Worm (Caenorhabditis elegans) whole organism, L3 larva: ENCODE results near the gene mccc-2.

ENCODE experiments used
- R02D3.7 ChIP-seq: fragments of 150-350 bp; optimal IDR thresholded peaks from 2 replicates; lab custom pipeline; 2014; ENCODE audit warnings: missing biosample characterization, missing genetic modification characterization
- ZK546.5 ChIP-seq: sonication (generic microtip); optimal IDR thresholded peaks from 2 replicates; lab custom pipeline; 2017; ENCODE audit warnings: missing biosample characterization, missing genetic modification characterization
- aly-2 ChIP-seq: fragments of 150-350 bp; optimal IDR thresholded peaks from 2 replicates; lab custom pipeline; 2014; ENCODE audit warnings: missing biosample characterization, missing genetic modification characterization
- ama-1 ChIP-seq: fragments of 150-350 bp; optimal IDR thresholded peaks from 2 replicates; lab custom pipeline; 2018
- ceh-28 ChIP-seq: fragments of 150-350 bp; optimal IDR thresholded peaks from 2 replicates; lab custom pipeline; 2014; ENCODE audit warnings: missing biosample characterization, missing genetic modification reagents, missing genetic modification characterization
- ceh-82 ChIP-seq: fragments of 150-350 bp; optimal IDR thresholded peaks from 2 replicates; lab custom pipeline; 2014; ENCODE audit warnings: missing biosample characterization, missing genetic modification characterization
- ceh-9 ChIP-seq: sonication (generic microtip); optimal IDR thresholded peaks from 2 replicates; lab custom pipeline; 2018; ENCODE audit warnings: missing biosample characterization, missing genetic modification characterization
- daf-12 ChIP-seq: fragments of 150-350 bp; optimal IDR thresholded peaks from 2 replicates; lab custom pipeline; 2014; ENCODE audit warnings: missing biosample characterization, missing genetic modification reagents, missing genetic modification characterization
- egl-27 ChIP-seq: sonication (generic microtip); optimal IDR thresholded peaks from 4 replicates; lab custom pipeline; 2017; ENCODE audit warnings: missing biosample characterization, missing genetic modification reagents, missing genetic modification characterization
- egl-5 ChIP-seq: fragments of 150-350 bp; optimal IDR thresholded peaks from 2 replicates; lab custom pipeline; 2017; ENCODE audit warnings: missing biosample characterization, missing genetic modification reagents, missing genetic modification characterization, inconsistent platforms
- elt-1 ChIP-seq: fragments of 150-350 bp; optimal IDR thresholded peaks from 2 replicates; lab custom pipeline; 2014; ENCODE audit warnings: missing biosample characterization, missing genetic modification characterization
- elt-2 ChIP-seq: sonication (generic microtip); optimal IDR thresholded peaks from 2 replicates; lab custom pipeline; 2016; ENCODE audit warnings: missing genetic modification reagents, mild to moderate bottlenecking, missing genetic modification characterization, missing compliant biosample characterization
- elt-3 ChIP-seq, 3 experiments: fragments of 150-350 bp in 1 of 3; sonication (generic microtip) in 2 of 3; optimal IDR thresholded peaks; 2 replicates in 2 of 3; 4 replicates in 1 of 3; lab custom pipeline; 2014 to 2017; ENCODE audit warnings: missing biosample characterization in 3 of 3, missing genetic modification characterization in 3 of 3
- fkh-10 ChIP-seq: sonication (generic microtip); optimal IDR thresholded peaks from 2 replicates; lab custom pipeline; 2017; ENCODE audit warnings: missing biosample characterization, missing genetic modification reagents, missing genetic modification characterization
- fkh-2 ChIP-seq: fragments of 150-350 bp; optimal IDR thresholded peaks from 2 replicates; lab custom pipeline; 2014; ENCODE audit warnings: missing biosample characterization, missing genetic modification reagents, missing genetic modification characterization
- hmg-11 ChIP-seq: sonication (generic microtip); optimal IDR thresholded peaks from 2 replicates; lab custom pipeline; 2016; ENCODE audit warnings: missing genetic modification characterization, missing compliant biosample characterization
- jun-1 ChIP-seq: fragments of 150-350 bp; optimal IDR thresholded peaks from 2 replicates; lab custom pipeline; 2014; ENCODE audit warnings: missing biosample characterization, missing genetic modification reagents, missing genetic modification characterization
- lin-39 ChIP-seq: fragments of 150-350 bp; optimal IDR thresholded peaks from 2 replicates; lab custom pipeline; 2018; ENCODE audit warnings: missing biosample characterization, missing genetic modification reagents, missing genetic modification characterization
- mdl-1 ChIP-seq: fragments of 150-350 bp; optimal IDR thresholded peaks from 2 replicates; lab custom pipeline; 2014; ENCODE audit warnings: missing biosample characterization, missing genetic modification characterization
- nfya-1 ChIP-seq: sonication (generic microtip); optimal IDR thresholded peaks from 2 replicates; lab custom pipeline; 2017; ENCODE audit warnings: missing genetic modification characterization, mild to moderate bottlenecking, missing compliant biosample characterization, antibody characterized with exemption, moderate library complexity; ENCODE audit not compliant: insufficient read depth
- nhr-11 ChIP-seq: fragments of 150-350 bp; optimal IDR thresholded peaks from 2 replicates; lab custom pipeline; 2014; ENCODE audit warnings: missing biosample characterization, missing genetic modification characterization
- nhr-12 ChIP-seq: fragments of 150-350 bp; optimal IDR thresholded peaks from 2 replicates; lab custom pipeline; 2014; ENCODE audit warnings: missing biosample characterization, missing genetic modification characterization
- nhr-23 ChIP-seq: fragments of 150-350 bp; optimal IDR thresholded peaks from 2 replicates; lab custom pipeline; 2014; ENCODE audit warnings: missing biosample characterization, missing genetic modification reagents, missing genetic modification characterization
- nhr-25 ChIP-seq: sonication (generic microtip); optimal IDR thresholded peaks from 2 replicates; lab custom pipeline; 2017; ENCODE audit warnings: missing biosample characterization, missing genetic modification characterization
- nhr-28 ChIP-seq: fragments of 150-350 bp; optimal IDR thresholded peaks from 2 replicates; lab custom pipeline; 2014; ENCODE audit warnings: missing biosample characterization, missing genetic modification characterization
- nhr-67 ChIP-seq: fragments of 150-350 bp; optimal IDR thresholded peaks from 2 replicates; lab custom pipeline; 2014; ENCODE audit warnings: missing biosample characterization, missing genetic modification characterization
- nhr-76 ChIP-seq: fragments of 150-350 bp; sonication (generic microtip); optimal IDR thresholded peaks from 5 replicates; lab custom pipeline; 2014; ENCODE audit warnings: missing biosample characterization, missing genetic modification characterization
- nhr-77 ChIP-seq: fragments of 150-350 bp; optimal IDR thresholded peaks from 2 replicates; lab custom pipeline; 2014; ENCODE audit warnings: missing biosample characterization, missing genetic modification characterization
- pha-4 ChIP-seq: fragments of 150-350 bp; optimal IDR thresholded peaks from 2 replicates; lab custom pipeline; 2014; ENCODE audit warnings: missing biosample characterization, missing genetic modification reagents, missing genetic modification characterization
- pqm-1 ChIP-seq: fragments of 150-350 bp; optimal IDR thresholded peaks from 2 replicates; lab custom pipeline; 2017; ENCODE audit warnings: missing biosample characterization, missing genetic modification characterization, inconsistent platforms
- skn-1 ChIP-seq: fragments of 150-350 bp; optimal IDR thresholded peaks from 2 replicates; lab custom pipeline; 2014; ENCODE audit warnings: missing biosample characterization, missing genetic modification characterization
- snpc-4 ChIP-seq: fragments of 150-350 bp; optimal IDR thresholded peaks from 2 replicates; lab custom pipeline; 2014; ENCODE audit warnings: missing biosample characterization, missing genetic modification characterization
- tbx-2 ChIP-seq: sonication (generic microtip); optimal IDR thresholded peaks from 2 replicates; lab custom pipeline; 2016; ENCODE audit warnings: mild to moderate bottlenecking, missing genetic modification characterization, missing compliant biosample characterization
- unc-39 ChIP-seq: sonication (generic microtip); optimal IDR thresholded peaks from 4 replicates; lab custom pipeline; 2017; ENCODE audit warnings: missing biosample characterization, missing genetic modification characterization
- zag-1 ChIP-seq: fragments of 150-350 bp; optimal IDR thresholded peaks from 2 replicates; lab custom pipeline; 2014; ENCODE audit warnings: missing biosample characterization, missing genetic modification characterization

Gene mccc-2

ce11 chrIII:9081055-9081454 is 8.1 kb downstream of the mccc-2 start, which contains the start of gene far-1:
TSS of gene far-1 (minus strand) at chrIII:9081179.
- peak; percentile 31 for TF ChIP-seq nfya-1 (tag; lab: Kevin White, UChicago)
- no peak for TF ChIP-seq egl-27

- TF ChIP-seq skn-1 (tag; lab: Kevin White, UChicago) (no peak), tbx-2 (tag; lab: Kevin White, UChicago) (no peak), nhr-25 (tag; lab: Kevin White, UChicago) (no peak), aly-2 (tag; lab: Kevin White, UChicago) (no peak), nhr-12 (tag; lab: Kevin White, UChicago) (no peak), nhr-67 (tag; lab: Kevin White, UChicago) (no peak), ama-1 (lab: Kevin White, UChicago) (peak; percentile 5), ceh-9 (tag; lab: Kevin White, UChicago) (no peak), zag-1 (tag; lab: Kevin White, UChicago) (no peak), hmg-11 (tag; lab: Kevin White, UChicago) (no peak), pqm-1 (no peak), snpc-4 (tag; lab: Kevin White, UChicago) (no peak), pha-4 (tag; lab: Kevin White, UChicago) (no peak), egl-5 (tag; lab: Kevin White, UChicago) (peak; percentile 74), elt-2 (tag; lab: Kevin White, UChicago) (no peak), elt-1 (no peak)
Observed at ce11 chrIII:9080127-9080526, 9.0 kb downstream of the mccc-2 start.

DNA sequence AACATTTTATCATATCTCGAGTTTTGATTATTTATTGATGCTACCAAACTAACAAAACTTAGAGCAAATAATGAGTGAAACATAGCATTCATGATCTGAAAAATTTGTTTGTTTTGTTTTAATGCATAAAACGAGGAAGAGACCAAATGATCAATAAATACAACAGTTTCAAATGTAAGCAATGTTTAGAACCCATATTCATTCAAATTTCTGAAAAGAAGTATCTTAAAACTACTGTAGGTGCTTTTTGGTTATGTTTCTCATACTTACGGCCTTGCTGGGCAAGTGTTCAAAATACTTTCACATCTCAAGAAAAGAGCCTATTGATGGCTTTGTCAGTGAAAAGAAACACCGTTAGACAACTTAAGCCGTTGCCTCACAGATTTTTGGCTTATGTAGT is 11.5 kb downstream of the mccc-2 start, which contains the start of gene F02A9.1:
F02A9.1 (minus strand) TSS at position 101 of the 400 bp plus-strand sequence.
- TF ChIP-seq R02D3.7 (tag; lab: Kevin White, UChicago) (no peak), aly-2 (tag; lab: Kevin White, UChicago) (no peak)
- TF ChIP-seq, all 47 proteins: peak for 0

ce11 chrIII:9075539-9075938 is 13.6 kb downstream of the mccc-2 start, which contains the start of gene F02A9.7:
TSS of gene F02A9.7 (minus strand) at chrIII:9075639.
- TF ChIP-seq ceh-28 (tag; lab: Kevin White, UChicago) (no peak), fkh-2 (tag; lab: Kevin White, UChicago) (no peak), egl-5 (tag; lab: Kevin White, UChicago) (no peak), ZK546.5 (tag; lab: Kevin White, UChicago) (no peak), pqm-1 (no peak), nhr-25 (tag; lab: Kevin White, UChicago) (no peak), nfya-1 (tag; lab: Kevin White, UChicago) (no peak), nhr-12 (tag; lab: Kevin White, UChicago) (no peak), elt-2 (tag; lab: Kevin White, UChicago) (no peak)

DNA sequence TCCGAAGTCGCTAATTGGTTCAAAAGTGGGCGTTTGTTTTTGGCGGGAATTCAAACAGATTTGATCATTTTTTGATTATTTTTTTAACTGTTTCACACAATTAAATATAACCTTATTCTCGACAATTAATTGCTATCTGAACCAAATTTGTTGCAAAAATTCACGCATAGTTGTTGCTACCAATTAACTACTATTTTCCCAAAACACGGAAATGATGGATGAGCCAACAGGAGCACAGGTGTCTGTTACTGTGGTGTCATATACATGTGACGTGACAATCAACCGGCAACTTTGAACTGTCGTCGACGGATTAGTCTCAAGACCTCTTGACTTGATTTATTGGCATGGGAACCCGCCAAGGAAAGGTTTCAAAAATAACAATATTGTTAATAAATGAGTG is 16.5 kb downstream of the mccc-2 start:
- TF ChIP-seq unc-39 (tag; lab: Kevin White, UChicago): no peak
- TF ChIP-seq pha-4 (tag; lab: Kevin White, UChicago): no peak
- TF ChIP-seq fkh-10 (GFP tag; lab: Kevin White, UChicago): no peak
- TF ChIP-seq ceh-82 (tag; lab: Kevin White, UChicago): no peak
- TF ChIP-seq nhr-12 (tag; lab: Kevin White, UChicago): no peak
- TF ChIP-seq nhr-77: no peak
- no peak for TF ChIP-seq elt-3 (tag; optimal IDR thresholded peaks at IDR 0.05; lab: Kevin White, UChicago)
- no peak for TF ChIP-seq nhr-76
- TF ChIP-seq egl-5 (tag; lab: Kevin White, UChicago): no peak
- no peak for TF ChIP-seq daf-12 (tag; lab: Kevin White, UChicago)
- no peak for TF ChIP-seq jun-1
- TF ChIP-seq nhr-11 (tag; lab: Kevin White, UChicago): no peak
- TF ChIP-seq mdl-1 (tag; lab: Kevin White, UChicago): no peak
- TF ChIP-seq nhr-28 (tag; lab: Kevin White, UChicago): no peak
- TF ChIP-seq nfya-1 (tag; lab: Kevin White, UChicago): no peak
- TF ChIP-seq elt-2 (tag; lab: Kevin White, UChicago): no peak
- TF ChIP-seq elt-1: no peak
- TF ChIP-seq lin-39 (tag; lab: Kevin White, UChicago): no peak
- TF ChIP-seq nhr-23 (tag; lab: Kevin White, UChicago): no peak
